Worm (Caenorhabditis elegans) whole organism, L4 larva: ENCODE measurements around the gene W09G12.8.

ENCODE experiments used
- D1046.2 ChIP-seq: fragments of 200-800 bp; sonication (Bioruptor generic); IDR thresholded peaks from 2 replicates; pipeline ENCODE4 v1.3.6; 2022; ENCODE audit warnings: missing genetic modification characterization, missing compliant biosample characterization
- F10B5.3 ChIP-seq: sonication (generic microtip); optimal IDR thresholded peaks from 2 replicates; lab custom pipeline; 2016; ENCODE audit warnings: mild to moderate bottlenecking, missing genetic modification characterization, missing compliant biosample characterization
- T20F7.1 ChIP-seq: fragments of 200-800 bp; sonication (Bioruptor generic); optimal IDR thresholded peaks from 2 replicates; lab custom pipeline; 2018; ENCODE audit warnings: mild to moderate bottlenecking, missing genetic modification characterization, missing compliant biosample characterization
- Y48G9A.11 ChIP-seq: fragments of 200-800 bp; sonication (Bioruptor generic); IDR thresholded peaks from 2 replicates; pipeline ENCODE4 v1.3.6; 2022; ENCODE audit warnings: missing genetic modification reagents, missing genetic modification characterization, missing compliant biosample characterization
- ZK337.2 ChIP-seq: fragments of 200-800 bp; sonication (Bioruptor generic); IDR thresholded peaks from 2 replicates; pipeline ENCODE4 v1.3.6; 2022; ENCODE audit warnings: missing genetic modification reagents, missing genetic modification characterization, missing compliant biosample characterization
- ZK546.5 ChIP-seq, 2 experiments: sonication (generic microtip); optimal IDR thresholded peaks; 2 replicates each; lab custom pipeline; 2017; ENCODE audit warnings: missing biosample characterization in 2 of 2, missing genetic modification characterization in 2 of 2
- arid-1 ChIP-seq: fragments of 200-800 bp; sonication (Bioruptor generic); conservative IDR thresholded peaks from 2 replicates; pipeline ENCODE4 v1.3.6; 2022; ENCODE audit warnings: missing genetic modification reagents, missing genetic modification characterization, missing compliant biosample characterization
- ceh-20 ChIP-seq: fragments of 200-800 bp; sonication (Bioruptor generic); IDR thresholded peaks from 2 replicates; pipeline ENCODE4 v1.3.6; 2022; ENCODE audit warnings: missing genetic modification reagents, missing genetic modification characterization, missing compliant biosample characterization
- ces-1 ChIP-seq: fragments of 150-350 bp; sonication (generic microtip); optimal IDR thresholded peaks from 4 replicates; lab custom pipeline; 2014; ENCODE audit warnings: missing biosample characterization, missing genetic modification reagents, missing genetic modification characterization
- daf-16 ChIP-seq, 3 experiments: sonication (generic microtip); optimal IDR thresholded peaks; 2 replicates each; lab custom pipeline; 2016 to 2017; ENCODE audit warnings: missing genetic modification characterization in 3 of 3, missing genetic modification reagents in 3 of 3, mild to moderate bottlenecking in 2 of 3, missing compliant biosample characterization in 2 of 3, missing biosample characterization in 1 of 3, moderate library complexity in 1 of 3
- dmd-6 ChIP-seq: fragments of 200-800 bp; sonication (Bioruptor generic); IDR thresholded peaks from 2 replicates; pipeline ENCODE4 v1.3.6; 2022; ENCODE audit warnings: missing genetic modification reagents, missing genetic modification characterization, missing compliant biosample characterization
- dpl-1 ChIP-seq: fragments of 150-350 bp; optimal IDR thresholded peaks from 2 replicates; lab custom pipeline; 2014; ENCODE audit warnings: missing biosample characterization, missing genetic modification reagents, missing genetic modification characterization
- egl-27 ChIP-seq: sonication (generic microtip); optimal IDR thresholded peaks from 3 replicates; lab custom pipeline; 2017; ENCODE audit warnings: missing biosample characterization, missing genetic modification reagents, missing genetic modification characterization
- hif-1 ChIP-seq, 2 experiments: sonication (generic microtip); optimal IDR thresholded peaks; 2 replicates each; lab custom pipeline; 2016 to 2017; ENCODE audit warnings: missing compliant biosample characterization in 2 of 2, missing genetic modification characterization in 2 of 2, missing genetic modification reagents in 2 of 2, missing genotype in 2 of 2, mild to moderate bottlenecking in 1 of 2
- hlh-11 ChIP-seq: fragments of 200-800 bp; sonication (Bioruptor generic); optimal IDR thresholded peaks from 2 replicates; lab custom pipeline; 2018; ENCODE audit warnings: mild to moderate bottlenecking, missing genetic modification characterization, missing compliant biosample characterization
- hlh-30 ChIP-seq: sonication (generic microtip); optimal IDR thresholded peaks from 2 replicates; lab custom pipeline; 2017; ENCODE audit warnings: antibody characterized with exemption, mild to moderate bottlenecking, missing genetic modification characterization, missing compliant biosample characterization; ENCODE audit not compliant: insufficient read depth
- hmg-1.1 ChIP-seq: fragments of 200-800 bp; sonication (Bioruptor generic); IDR thresholded peaks from 2 replicates; pipeline ENCODE4 v1.3.6; 2022; ENCODE audit warnings: missing genetic modification reagents, missing genetic modification characterization, missing compliant biosample characterization
- jun-1 ChIP-seq: fragments of 150-350 bp; optimal IDR thresholded peaks from 2 replicates; lab custom pipeline; 2014; ENCODE audit warnings: missing biosample characterization, missing genetic modification reagents, missing genetic modification characterization
- lim-7 ChIP-seq: fragments of 200-800 bp; sonication (Bioruptor generic); IDR thresholded peaks from 2 replicates; pipeline ENCODE4 v1.3.6; 2022; ENCODE audit warnings: missing genetic modification characterization, missing compliant biosample characterization
- lin-1 ChIP-seq: fragments of 200-800 bp; sonication (Bioruptor generic); IDR thresholded peaks from 2 replicates; pipeline ENCODE4 v1.3.6; 2022; ENCODE audit warnings: missing genetic modification reagents, missing genetic modification characterization, missing compliant biosample characterization
- lin-13 ChIP-seq: fragments of 150-350 bp; optimal IDR thresholded peaks from 2 replicates; lab custom pipeline; 2014; ENCODE audit warnings: missing biosample characterization, missing genetic modification reagents, missing genetic modification characterization
- lin-15B ChIP-seq: fragments of 150-350 bp; sonication (generic microtip); optimal IDR thresholded peaks from 3 replicates; lab custom pipeline; 2014; ENCODE audit warnings: missing biosample characterization, missing genetic modification characterization
- lin-38 ChIP-seq: fragments of 200-800 bp; sonication (Bioruptor generic); IDR thresholded peaks from 2 replicates; pipeline ENCODE4 v1.3.6; 2022; ENCODE audit warnings: missing genetic modification reagents, missing genetic modification characterization, missing compliant biosample characterization
- lsy-2 ChIP-seq, 2 experiments: fragments of 150-350 bp in 1 of 2; sonication (generic microtip) in 1 of 2; optimal IDR thresholded peaks; 2 replicates each; lab custom pipeline; 2014 to 2017; ENCODE audit warnings: missing biosample characterization in 2 of 2, missing genetic modification characterization in 2 of 2
- madf-9 ChIP-seq: fragments of 200-800 bp; sonication (Bioruptor generic); conservative IDR thresholded peaks from 2 replicates; pipeline ENCODE4 v1.3.6; 2022; ENCODE audit warnings: missing genetic modification reagents, missing genetic modification characterization, missing compliant biosample characterization
- mdl-1 ChIP-seq, 2 experiments: fragments of 150-350 bp in 1 of 2; sonication (generic microtip) in 1 of 2; optimal IDR thresholded peaks; 2 replicates each; lab custom pipeline; 2014 to 2017; ENCODE audit warnings: missing biosample characterization in 2 of 2, missing genetic modification characterization in 2 of 2
- mep-1 ChIP-seq: fragments of 150-350 bp; sonication (generic microtip); optimal IDR thresholded peaks from 3 replicates; lab custom pipeline; 2014; ENCODE audit warnings: missing biosample characterization, missing genetic modification characterization
- mes-2 ChIP-seq: sonication (generic microtip); optimal IDR thresholded peaks from 2 replicates; lab custom pipeline; 2016; ENCODE audit warnings: missing genotype, mild to moderate bottlenecking, missing genetic modification characterization, missing compliant biosample characterization; ENCODE audit not compliant: poor library complexity, severe bottlenecking
- mxl-3 ChIP-seq: fragments of 200-800 bp; sonication (Bioruptor generic); optimal IDR thresholded peaks from 2 replicates; lab custom pipeline; 2018; ENCODE audit warnings: mild to moderate bottlenecking, missing genetic modification characterization, missing compliant biosample characterization
- nhr-111 ChIP-seq: fragments of 200-800 bp; sonication (Bioruptor generic); optimal IDR thresholded peaks from 2 replicates; lab custom pipeline; 2018; ENCODE audit warnings: mild to moderate bottlenecking, missing genetic modification characterization, missing compliant biosample characterization
- nhr-28 ChIP-seq: fragments of 150-350 bp; optimal IDR thresholded peaks from 2 replicates; lab custom pipeline; 2014; ENCODE audit warnings: missing biosample characterization, missing genetic modification characterization
- nhr-42 ChIP-seq: fragments of 200-800 bp; sonication (Bioruptor generic); IDR thresholded peaks from 2 replicates; pipeline ENCODE4 v1.3.6; 2022; ENCODE audit warnings: missing genetic modification characterization, missing compliant biosample characterization
- nhr-6 ChIP-seq: fragments of 150-350 bp; optimal IDR thresholded peaks from 2 replicates; lab custom pipeline; 2014; ENCODE audit warnings: missing biosample characterization, missing genetic modification characterization
- nhr-77 ChIP-seq: fragments of 150-350 bp; optimal IDR thresholded peaks from 2 replicates; lab custom pipeline; 2014; ENCODE audit warnings: missing biosample characterization, missing genetic modification characterization
- php-3 ChIP-seq: fragments of 200-800 bp; sonication (Bioruptor generic); IDR thresholded peaks from 2 replicates; pipeline ENCODE4 v1.3.6; 2022; ENCODE audit warnings: missing genetic modification reagents, missing genetic modification characterization, missing compliant biosample characterization
- pqm-1 ChIP-seq: sonication (generic microtip); optimal IDR thresholded peaks from 2 replicates; lab custom pipeline; 2017; ENCODE audit warnings: missing biosample characterization, missing genetic modification characterization
- rbr-2 ChIP-seq: sonication (generic microtip); optimal IDR thresholded peaks from 2 replicates; lab custom pipeline; 2016; ENCODE audit warnings: missing genotype, missing genetic modification characterization, missing compliant biosample characterization
- set-16 ChIP-seq: fragments of 200-800 bp; sonication (Bioruptor generic); IDR thresholded peaks from 2 replicates; pipeline ENCODE4 v1.3.6; 2022; ENCODE audit warnings: missing genetic modification reagents, missing genetic modification characterization, missing compliant biosample characterization
- snpc-1.2 ChIP-seq: fragments of 200-800 bp; sonication (Bioruptor generic); IDR thresholded peaks from 2 replicates; pipeline ENCODE4 v1.3.6; 2022; ENCODE audit warnings: missing genetic modification reagents, missing genetic modification characterization, missing compliant biosample characterization
- snpc-4 ChIP-seq: fragments of 150-350 bp; optimal IDR thresholded peaks from 2 replicates; lab custom pipeline; 2014; ENCODE audit warnings: missing biosample characterization, missing genetic modification characterization
- unc-62 ChIP-seq, 3 experiments: fragments of 150-350 bp in 1 of 3; sonication (generic microtip); optimal IDR thresholded peaks in 2 of 3; peaks in 1 of 3; 1 replicate in 1 of 3; 2 replicates in 2 of 3; lab custom pipeline; 2014 to 2017; ENCODE audit warnings: missing biosample characterization in 3 of 3, missing genetic modification characterization in 3 of 3, missing genetic modification reagents in 3 of 3, missing genotype in 1 of 3
- zfp-3 ChIP-seq: fragments of 200-800 bp; sonication (Bioruptor generic); conservative IDR thresholded peaks from 2 replicates; pipeline ENCODE4 v1.3.6; 2022; ENCODE audit warnings: missing genetic modification reagents, missing genetic modification characterization, missing compliant biosample characterization
- zip-2 ChIP-seq: fragments of 150-350 bp; optimal IDR thresholded peaks from 2 replicates; lab custom pipeline; 2014; ENCODE audit warnings: missing biosample characterization, missing genetic modification characterization
- ztf-7 ChIP-seq: fragments of 150-350 bp; optimal IDR thresholded peaks from 2 replicates; lab custom pipeline; 2014; ENCODE audit warnings: missing biosample characterization, missing genetic modification characterization

W09G12.8 gene

DNA sequence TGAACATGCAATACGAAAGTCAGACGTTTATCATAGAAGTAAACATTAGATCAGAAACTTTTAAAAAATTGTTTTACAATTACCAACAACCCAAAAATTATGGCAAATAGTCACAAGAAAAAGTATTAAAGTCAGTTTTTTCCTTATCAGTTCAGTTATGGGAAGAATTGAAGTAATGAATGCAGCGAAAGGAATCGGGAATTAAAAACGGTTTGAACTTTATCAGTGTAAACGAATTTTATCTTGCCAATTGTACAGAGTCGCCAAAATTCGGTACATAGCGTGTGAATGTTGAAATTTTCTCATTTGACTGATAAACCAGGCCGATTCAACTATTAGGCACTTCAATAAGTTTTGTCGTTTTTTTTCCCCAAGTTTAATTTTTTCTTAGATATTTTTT lies 40.2 kb downstream of the W09G12.8 start (continued):
- TF ChIP-seq rbr-2 (tag; lab: Kevin White, UChicago) (no peak), ceh-20 (no peak), lin-1 (GFP tag; lab: Robert Waterston, UW) (0 out of 2 replicates have a peak, but pooled peaks have one; percentile 11), egl-27 (tag; lab: Kevin White, UChicago) (no peak), lsy-2 (tag; optimal IDR thresholded peaks at IDR 0.05; lab: Kevin White, UChicago) (no peak), nhr-77 (tag; lab: Kevin White, UChicago) (peak; percentile 73), daf-16 (GFP tag; optimal IDR thresholded peaks at IDR 0.05; lab: Kevin White, UChicago) (no peak), daf-16 (tag; optimal IDR thresholded peaks at IDR 0.05; lab: Kevin White, UChicago) (peak; percentile 71), ZK546.5 (tag; optimal IDR thresholded peaks at IDR 0.05; lab: Kevin White, UChicago) (no peak), zip-2 (tag; lab: Kevin White, UChicago) (no peak), pqm-1 (peak; percentile 98), lim-7 (GFP tag; lab: Robert Waterston, UW) (no peak), dmd-6 (GFP tag; lab: Robert Waterston, UW) (peak; percentile 85), nhr-111 (GFP tag; lab: Kevin White, UChicago) (no peak), jun-1 (tag; lab: Kevin White, UChicago) (no peak), F10B5.3 (tag; lab: Kevin White, UChicago) (no peak), nhr-42 (no peak), snpc-1.2 (GFP tag; lab: Robert Waterston, UW) (no peak), snpc-4 (tag; lab: Kevin White, UChicago) (no peak)

DNA sequence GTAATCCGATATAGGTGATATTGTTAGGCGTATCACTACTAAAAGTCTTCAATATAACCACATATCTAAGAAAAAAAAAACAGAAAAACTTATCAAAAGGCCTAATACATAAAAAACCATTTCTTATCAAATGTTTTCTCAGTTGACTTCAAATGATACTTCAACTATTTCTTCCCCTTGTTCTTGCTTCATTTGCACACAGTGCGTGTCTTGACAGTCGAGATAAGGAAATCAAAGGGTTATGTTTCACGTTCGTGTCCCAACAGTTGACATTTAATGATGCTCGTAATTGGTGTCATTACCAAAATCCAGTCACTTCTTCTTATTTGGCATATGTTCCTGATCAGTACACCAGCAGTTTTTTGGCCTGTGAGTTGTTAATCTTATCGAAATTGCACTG lies 40.7 kb downstream of the W09G12.8 start, which contains the start of gene clec-170:
TSS of gene clec-170 (plus strand) at position 143 of the 400 bp plus-strand sequence.
- TF ChIP-seq pqm-1: peak; percentile 81
- TF ChIP-seq dmd-6 (GFP tag; lab: Robert Waterston, UW): peak; percentile 58
- TF ChIP-seq nhr-111 (GFP tag; lab: Kevin White, UChicago): no peak
- TF ChIP-seq jun-1 (tag; lab: Kevin White, UChicago): no peak
- TF ChIP-seq php-3: no peak
- peak; percentile 56 for TF ChIP-seq nhr-28 (tag; lab: Kevin White, UChicago)
- no peak for TF ChIP-seq mdl-1 (tag; optimal IDR thresholded peaks at IDR 0.05; lab: Kevin White, UChicago)
- no peak for TF ChIP-seq hif-1 (tag; optimal IDR thresholded peaks at IDR 0.05; lab: Kevin White, UChicago)
- no peak for TF ChIP-seq nhr-6
- no peak for TF ChIP-seq rbr-2 (tag; lab: Kevin White, UChicago)
- no peak for TF ChIP-seq madf-9 (GFP tag; lab: Robert Waterston, UW)
- no peak for TF ChIP-seq D1046.2 (GFP tag; lab: Robert Waterston, UW)

DNA sequence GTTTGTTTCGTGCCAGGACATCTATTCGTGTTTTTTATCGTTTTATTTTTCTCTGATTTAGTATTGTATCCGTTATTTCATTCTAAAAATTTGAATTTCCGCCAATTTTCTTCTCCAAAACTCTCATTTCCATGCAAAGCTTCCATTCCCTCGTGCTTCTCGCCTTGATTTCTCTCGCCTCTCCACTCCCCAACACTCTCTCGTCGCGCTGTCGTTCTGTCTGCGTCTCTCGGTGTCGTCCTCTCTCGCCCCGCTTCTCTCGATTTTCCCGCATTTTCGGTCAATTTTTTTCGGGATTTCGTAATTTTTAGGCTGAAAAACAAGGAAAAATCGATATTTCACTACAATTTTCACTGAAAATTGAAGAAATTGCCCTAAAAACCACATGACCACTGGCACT lies 48.6 kb downstream of the W09G12.8 start, which contains the start of gene C09E9.1:
TSS of gene C09E9.1 (plus strand) at position 286 of the 400 bp plus-strand sequence.
- TF ChIP-seq lin-15B (tag; lab: Kevin White, UChicago): no peak
- peak; percentile 50 for TF ChIP-seq lin-13 (GFP tag; lab: Kevin White, UChicago)
- no peak for TF ChIP-seq snpc-4 (tag; lab: Kevin White, UChicago)
- TF ChIP-seq ZK337.2: no peak
- peak; percentile 75 for TF ChIP-seq hlh-11 (tag; lab: Kevin White, UChicago)
- TF ChIP-seq mes-2: peak; percentile 48
- TF ChIP-seq dmd-6 (GFP tag; lab: Robert Waterston, UW): peak; percentile 60
- TF ChIP-seq arid-1 (GFP tag; lab: Robert Waterston, UW): no peak
- TF ChIP-seq zfp-3 (GFP tag; lab: Robert Waterston, UW): no peak
- peak in 1 of 2 experiments; percentile 74 for TF ChIP-seq lsy-2 (tag; optimal IDR thresholded peaks at IDR 0.05; lab: Kevin White, UChicago)
- TF ChIP-seq T20F7.1 (GFP tag; lab: Kevin White, UChicago): peak; percentile 75
- TF ChIP-seq mdl-1 (tag; optimal IDR thresholded peaks at IDR 0.05; lab: Kevin White, UChicago): peak; percentile 95 to 99
- TF ChIP-seq mxl-3 (GFP tag; lab: Kevin White, UChicago): peak; percentile 76
- peak; percentile 95 for TF ChIP-seq hlh-30
- peak; percentile 79 for TF ChIP-seq hmg-1.1 (GFP tag; lab: Robert Waterston, UW)
- no peak for TF ChIP-seq ces-1
- TF ChIP-seq mep-1 (tag; lab: Kevin White, UChicago): peak; percentile 63
- TF ChIP-seq ztf-7 (tag; lab: Kevin White, UChicago): peak; percentile 13
- TF ChIP-seq hif-1 (tag; optimal IDR thresholded peaks at IDR 0.05; lab: Kevin White, UChicago): peak in 1 of 2 experiments; percentile 33
- TF ChIP-seq set-16 (GFP tag; lab: Robert Waterston, UW): peak; percentile 61
- peak in 1 of 2 experiments; percentile 57 for TF ChIP-seq unc-62 (GFP tag; optimal IDR thresholded peaks at IDR 0.05 in 1 of 2; lab: Kevin White, UChicago)
- TF ChIP-seq unc-62 (tag; optimal IDR thresholded peaks at IDR 0.05; lab: Kevin White, UChicago): no peak
- no peak for TF ChIP-seq daf-16 (GFP tag; optimal IDR thresholded peaks at IDR 0.05; lab: Kevin White, UChicago)
- TF ChIP-seq daf-16 (tag; optimal IDR thresholded peaks at IDR 0.05; lab: Kevin White, UChicago): peak; percentile 27
- peak; percentile 29 for TF ChIP-seq nhr-28 (tag; lab: Kevin White, UChicago)
- peak; percentile 54; the same call in 1 of the 2 replicates for TF ChIP-seq Y48G9A.11 (GFP tag; lab: Robert Waterston, UW)
- TF ChIP-seq dpl-1 (GFP tag; lab: Kevin White, UChicago): peak; percentile 79
- peak; percentile 69 for TF ChIP-seq lin-38 (GFP tag; lab: Robert Waterston, UW)
